Worm (Caenorhabditis elegans) whole organism, L1 larva: ENCODE data around the gene lipl-2.

Experiments
- C34B4.2 ChIP-seq: sonication (generic microtip); optimal IDR thresholded peaks from 2 replicates; lab custom pipeline; 2017; ENCODE audit warnings: mild to moderate bottlenecking, missing genetic modification characterization, missing compliant biosample characterization
- aly-2 ChIP-seq: fragments of 150-350 bp; optimal IDR thresholded peaks from 2 replicates; lab custom pipeline; 2014; ENCODE audit warnings: missing biosample characterization, missing genetic modification characterization
- ceh-63 ChIP-seq: fragments of 200-800 bp; sonication (Bioruptor generic); optimal IDR thresholded peaks from 2 replicates; lab custom pipeline; 2018; ENCODE audit warnings: mild to moderate bottlenecking, missing genetic modification characterization, missing compliant biosample characterization
- ceh-8 ChIP-seq: fragments of 200-800 bp; sonication (Bioruptor generic); optimal IDR thresholded peaks from 2 replicates; lab custom pipeline; 2018; ENCODE audit warnings: mild to moderate bottlenecking, missing genetic modification characterization, moderate library complexity, missing compliant biosample characterization
- ceh-82 ChIP-seq, 3 experiments: fragments of 150-350 bp in 1 of 3; sonication (generic microtip) in 2 of 3; optimal IDR thresholded peaks; 2 replicates each; lab custom pipeline; 2014 to 2017; ENCODE audit warnings: missing biosample characterization in 3 of 3, missing genetic modification characterization in 3 of 3
- ceh-90 ChIP-seq: sonication (generic microtip); optimal IDR thresholded peaks from 2 replicates; lab custom pipeline; 2016; ENCODE audit warnings: missing genetic modification characterization, missing compliant biosample characterization
- efl-3 ChIP-seq: fragments of 200-800 bp; sonication (Bioruptor generic); optimal IDR thresholded peaks from 2 replicates; lab custom pipeline; 2018; ENCODE audit warnings: mild to moderate bottlenecking, missing genetic modification characterization, missing compliant biosample characterization
- egl-27 ChIP-seq, 2 experiments: fragments of 150-350 bp in 1 of 2; sonication (generic microtip); optimal IDR thresholded peaks; 3 replicates each; lab custom pipeline; 2017 to 2018; ENCODE audit warnings: missing biosample characterization in 2 of 2, missing genetic modification characterization in 2 of 2, missing genetic modification reagents in 2 of 2
- elt-2 ChIP-seq: sonication (generic microtip); optimal IDR thresholded peaks from 2 replicates; lab custom pipeline; 2016; ENCODE audit warnings: missing genetic modification characterization, mild to moderate bottlenecking, inconsistent platforms, missing compliant biosample characterization, missing genetic modification reagents
- fkh-4 ChIP-seq: sonication (generic microtip); optimal IDR thresholded peaks from 2 replicates; lab custom pipeline; 2016; ENCODE audit warnings: missing compliant biosample characterization, missing genetic modification characterization, borderline replicate concordance
- hpl-2 ChIP-seq: fragments of 150-350 bp; optimal IDR thresholded peaks from 2 replicates; lab custom pipeline; 2014; ENCODE audit warnings: missing biosample characterization, missing genetic modification reagents, missing genetic modification characterization
- irx-1 ChIP-seq: sonication (generic microtip); optimal IDR thresholded peaks from 2 replicates; lab custom pipeline; 2016; ENCODE audit warnings: missing genetic modification characterization, missing compliant biosample characterization
- lin-13 ChIP-seq: fragments of 150-350 bp; optimal IDR thresholded peaks from 2 replicates; lab custom pipeline; 2014; ENCODE audit warnings: missing biosample characterization, missing genetic modification reagents, missing genetic modification characterization
- lin-35 ChIP-seq, 2 experiments: fragments of 150-350 bp; optimal IDR thresholded peaks; 2 replicates each; lab custom pipeline; 2014; ENCODE audit warnings: missing biosample characterization in 2 of 2, missing genetic modification characterization in 2 of 2, missing genetic modification reagents in 2 of 2
- lin-39 ChIP-seq: fragments of 150-350 bp; optimal IDR thresholded peaks from 2 replicates; lab custom pipeline; 2014; ENCODE audit warnings: missing biosample characterization, missing genetic modification reagents, missing genetic modification characterization
- mab-9 ChIP-seq: fragments of 200-800 bp; sonication (Bioruptor generic); IDR thresholded peaks from 2 replicates; pipeline ENCODE4 v1.3.6; 2022; ENCODE audit warnings: missing genetic modification reagents, missing genetic modification characterization, missing compliant biosample characterization
- nhr-12 ChIP-seq: sonication (generic microtip); optimal IDR thresholded peaks from 2 replicates; lab custom pipeline; 2017; ENCODE audit warnings: missing biosample characterization, missing genetic modification characterization
- nhr-76 ChIP-seq: sonication (generic microtip); optimal IDR thresholded peaks from 2 replicates; lab custom pipeline; 2017; ENCODE audit warnings: missing biosample characterization, missing genetic modification characterization
- nhr-85 ChIP-seq: sonication (generic microtip); peaks from one replicate; lab custom pipeline; 2016; ENCODE audit warnings: missing genetic modification characterization, inconsistent platforms, missing compliant biosample characterization
- pag-3 ChIP-seq: sonication (generic microtip); optimal IDR thresholded peaks from 2 replicates; lab custom pipeline; 2017; ENCODE audit warnings: missing genetic modification characterization, mild to moderate bottlenecking, missing compliant biosample characterization, antibody characterized with exemption, borderline replicate concordance; ENCODE audit not compliant: insufficient read depth
- pax-3 ChIP-seq: fragments of 200-800 bp; sonication (Bioruptor generic); optimal IDR thresholded peaks from 2 replicates; lab custom pipeline; 2018; ENCODE audit warnings: mild to moderate bottlenecking, missing genetic modification characterization, moderate library complexity, missing compliant biosample characterization
- pqm-1 ChIP-seq: sonication (generic microtip); optimal IDR thresholded peaks from 3 replicates; lab custom pipeline; 2017; ENCODE audit warnings: missing biosample characterization, missing genetic modification characterization
- skn-1 ChIP-seq: fragments of 150-350 bp; optimal IDR thresholded peaks from 2 replicates; lab custom pipeline; 2014; ENCODE audit warnings: missing biosample characterization, missing genetic modification characterization
- sptf-1 ChIP-seq: fragments of 150-350 bp; optimal IDR thresholded peaks from 2 replicates; lab custom pipeline; 2014; ENCODE audit warnings: missing biosample characterization, missing genetic modification characterization
- sup-37 ChIP-seq: fragments of 200-800 bp; sonication (Bioruptor generic); optimal IDR thresholded peaks from 2 replicates; lab custom pipeline; 2018; ENCODE audit warnings: mild to moderate bottlenecking, missing genetic modification characterization, missing compliant biosample characterization
- swsn-7 ChIP-seq: sonication (generic microtip); optimal IDR thresholded peaks from 2 replicates; lab custom pipeline; 2016; ENCODE audit warnings: missing genetic modification characterization, missing compliant biosample characterization
- unc-130 ChIP-seq: fragments of 150-350 bp; optimal IDR thresholded peaks from 2 replicates; lab custom pipeline; 2017; ENCODE audit warnings: missing biosample characterization, missing genetic modification characterization, inconsistent platforms
- unc-98 ChIP-seq: fragments of 200-800 bp; sonication (Bioruptor generic); IDR thresholded peaks from 2 replicates; pipeline ENCODE4 v1.3.6; 2022; ENCODE audit warnings: missing genetic modification characterization, missing compliant biosample characterization
- vab-15 ChIP-seq: sonication (generic microtip); optimal IDR thresholded peaks from 2 replicates; lab custom pipeline; 2017; ENCODE audit warnings: missing genotype, mild to moderate bottlenecking, missing genetic modification characterization, missing compliant biosample characterization

Gene lipl-2

ce11 chrV:9833900-9834299, 42.5 kb downstream of the lipl-2 start, which contains the start of gene sru-40:
Gene sru-40, minus strand, starts transcription at chrV:9834000.
- TF ChIP-seq egl-27 (tag; optimal IDR thresholded peaks at IDR 0.05; lab: Kevin White, UChicago) (no peak), mab-9 (no peak), aly-2 (tag; lab: Kevin White, UChicago) (no peak), unc-98 (no peak), lin-35 (GFP tag; optimal IDR thresholded peaks at IDR 0.05; lab: Kevin White, UChicago) (no peak), vab-15 (no peak), skn-1 (tag; lab: Kevin White, UChicago) (no peak), sptf-1 (tag; lab: Kevin White, UChicago) (no peak), efl-3 (GFP tag; lab: Kevin White, UChicago) (no peak), nhr-85 (no peak), nhr-12 (tag; lab: Kevin White, UChicago) (no peak), nhr-76 (tag; lab: Kevin White, UChicago) (no peak), irx-1 (tag; lab: Kevin White, UChicago) (no peak), pqm-1 (tag; lab: Kevin White, UChicago) (no peak), lin-13 (GFP tag; lab: Kevin White, UChicago) (no peak), sup-37 (GFP tag; lab: Kevin White, UChicago) (no peak), pax-3 (tag; lab: Kevin White, UChicago) (no peak), elt-2 (tag; lab: Kevin White, UChicago) (no peak), swsn-7 (tag; lab: Kevin White, UChicago) (no peak), ceh-90 (tag; lab: Kevin White, UChicago) (no peak)

ce11 chrV:9835945-9836344, 44.6 kb downstream of the lipl-2 start, which contains the start of gene sru-38:
Gene sru-38, minus strand, starts transcription at chrV:9836045.
- TF ChIP-seq pag-3 (tag; lab: Kevin White, UChicago) = no peak
- TF ChIP-seq ceh-63 (GFP tag; lab: Kevin White, UChicago) = no peak
- no peak for TF ChIP-seq unc-98
- no peak for TF ChIP-seq unc-130 (tag; lab: Kevin White, UChicago)
- no peak for TF ChIP-seq hpl-2
- no peak for TF ChIP-seq swsn-7 (tag; lab: Kevin White, UChicago)

- TF ChIP-seq fkh-4 (tag; lab: Kevin White, UChicago) (no peak), egl-27 (tag; optimal IDR thresholded peaks at IDR 0.05; lab: Kevin White, UChicago) (no peak), ceh-82 (tag; optimal IDR thresholded peaks at IDR 0.05; lab: Kevin White, UChicago) (no peak), unc-130 (tag; lab: Kevin White, UChicago) (no peak), ceh-8 (no peak), lin-39 (no peak)
These were observed 46.3 kb downstream of the lipl-2 start, which contains the start of gene srsx-21 for ce11 chrV:9837679-9838078. Gene srsx-21, plus strand, starts transcription at chrV:9837979.

ce11 chrV:9841376-9841775, 50.0 kb downstream of the lipl-2 start, which contains the start of gene sru-36:
Gene sru-36, plus strand, starts transcription at chrV:9841676.
- TF ChIP-seq C34B4.2 (tag; lab: Kevin White, UChicago) (no peak), fkh-4 (tag; lab: Kevin White, UChicago) (no peak)
